Fruit fly (Drosophila melanogaster) whole organism, embryonic: Measurements from ENCODE around the gene DPCoAC.
A peak's percentile ranks its signal among the peaks of the same experiment; 100 is the strongest.

Experiments used
- B-H2 ChIP-seq: fragments of 200-800 bp; sonication (Bioruptor generic); optimal IDR thresholded peaks from 2 replicates; lab custom pipeline; 2018; ENCODE audit warnings: missing biosample characterization, mild to moderate bottlenecking, missing genetic modification characterization
- Bteb2 ChIP-seq: fragments of 200-800 bp; sonication (Bioruptor generic); optimal IDR thresholded peaks from 2 replicates; lab custom pipeline; 2016; ENCODE audit warnings: missing biosample characterization, missing genetic modification characterization
- CG12942 ChIP-seq: fragments of 200-800 bp; sonication (Bioruptor generic); optimal IDR thresholded peaks from 3 replicates; lab custom pipeline; 2016; ENCODE audit warnings: missing biosample characterization, missing genetic modification characterization
- CG15601 ChIP-seq: fragments of 200-800 bp; sonication (Bioruptor generic); optimal IDR thresholded peaks from 3 replicates; lab custom pipeline; 2019; ENCODE audit warnings: missing biosample characterization, mild to moderate bottlenecking, missing genetic modification characterization, moderate library complexity
- CG1602 ChIP-seq: fragments of 200-800 bp; sonication (Bioruptor generic); optimal IDR thresholded peaks from 3 replicates; lab custom pipeline; 2016; ENCODE audit warnings: missing biosample characterization, missing genetic modification characterization
- CG18764 ChIP-seq: fragments of 200-800 bp; sonication (Bioruptor generic); optimal IDR thresholded peaks from 3 replicates; lab custom pipeline; 2016; ENCODE audit warnings: missing biosample characterization, missing genetic modification characterization
- CG2199 ChIP-seq: fragments of 200-800 bp; sonication (Bioruptor generic); IDR thresholded peaks from 3 replicates; pipeline ENCODE4 v1.3.6; 2022; ENCODE audit warnings: missing biosample characterization, missing genetic modification characterization
- CG2712 ChIP-seq: fragments of 200-800 bp; optimal IDR thresholded peaks from 3 replicates; lab custom pipeline; 2019; ENCODE audit warnings: missing biosample characterization, mild to moderate bottlenecking, missing genetic modification characterization, moderate library complexity
- CG30431 ChIP-seq: fragments of 200-800 bp; sonication (Bioruptor generic); optimal IDR thresholded peaks from 2 replicates; lab custom pipeline; 2017; ENCODE audit warnings: missing biosample characterization, missing genetic modification characterization
- CG3163 ChIP-seq: fragments of 200-800 bp; sonication (Bioruptor generic); optimal IDR thresholded peaks from 3 replicates; lab custom pipeline; 2016; ENCODE audit warnings: missing biosample characterization, missing genetic modification characterization
- CG4282 ChIP-seq: fragments of 200-800 bp; sonication (Bioruptor generic); optimal IDR thresholded peaks from 2 replicates; lab custom pipeline; 2016; ENCODE audit warnings: missing biosample characterization, missing genetic modification characterization
- CG4854 ChIP-seq: fragments of 200-800 bp; sonication (Bioruptor generic); optimal IDR thresholded peaks from 2 replicates; lab custom pipeline; 2016; ENCODE audit warnings: missing biosample characterization, missing genetic modification characterization, inconsistent platforms
- CG5245 ChIP-seq: fragments of 200-800 bp; sonication (Bioruptor generic); optimal IDR thresholded peaks from 3 replicates; lab custom pipeline; 2016; ENCODE audit warnings: missing biosample characterization, missing genetic modification characterization
- CG7745 ChIP-seq: fragments of 200-800 bp; sonication (Bioruptor generic); optimal IDR thresholded peaks from 2 replicates; lab custom pipeline; 2018; ENCODE audit warnings: missing biosample characterization, mild to moderate bottlenecking, missing genetic modification characterization, moderate library complexity
- CG7987 ChIP-seq: fragments of 200-800 bp; sonication (Bioruptor generic); optimal IDR thresholded peaks from 2 replicates; lab custom pipeline; 2018; ENCODE audit warnings: missing biosample characterization, mild to moderate bottlenecking, missing genetic modification characterization, moderate library complexity
- CG8089 ChIP-seq: fragments of 200-800 bp; sonication (Bioruptor generic); optimal IDR thresholded peaks from 3 replicates; lab custom pipeline; 2016; ENCODE audit warnings: missing biosample characterization, missing genetic modification characterization
- CG8281 ChIP-seq: fragments of 200-800 bp; sonication (Bioruptor generic); optimal IDR thresholded peaks from 2 replicates; lab custom pipeline; 2018; ENCODE audit warnings: missing biosample characterization, mild to moderate bottlenecking, missing genetic modification characterization, moderate library complexity
- CG8924 ChIP-seq: fragments of 200-800 bp; optimal IDR thresholded peaks from 3 replicates; lab custom pipeline; 2019; ENCODE audit warnings: missing biosample characterization, mild to moderate bottlenecking, missing genetic modification characterization, moderate library complexity
- CG9727 ChIP-seq: fragments of 200-800 bp; sonication (Bioruptor generic); optimal IDR thresholded peaks from 3 replicates; lab custom pipeline; 2017; ENCODE audit warnings: missing biosample characterization, mild to moderate bottlenecking, missing genetic modification characterization
- D ChIP-seq, 2 experiments: fragments of 200-800 bp in 1 of 2; fragments of >200 bp in 1 of 2; sonication (Bioruptor generic) in 1 of 2; optimal IDR thresholded peaks; 2 replicates in 1 of 2; 3 replicates in 1 of 2; lab custom pipeline; 2017; ENCODE audit warnings: mild to moderate bottlenecking in 1 of 2, missing biosample characterization in 1 of 2, missing genetic modification characterization in 1 of 2, missing genetic modification reagents in 1 of 2
- HLH3B ChIP-seq: fragments of 200-800 bp; sonication (Bioruptor generic); IDR thresholded peaks from 2 replicates; pipeline ENCODE4 v1.3.6; 2022; ENCODE audit warnings: missing biosample characterization, missing genetic modification characterization
- Lim3 ChIP-seq: fragments of 200-800 bp; sonication (Bioruptor generic); IDR thresholded peaks from 2 replicates; pipeline ENCODE4 v1.3.6; 2022; ENCODE audit warnings: missing biosample characterization, missing genetic modification characterization
- MBD-R2 ChIP-seq: fragments of 200-800 bp; sonication (Bioruptor generic); IDR thresholded peaks from 2 replicates; pipeline ENCODE4 v1.3.6; 2022; ENCODE audit warnings: missing biosample characterization, missing genetic modification characterization
- Pdp1 ChIP-seq, 2 experiments: fragments of 200-800 bp; sonication (Bioruptor generic); optimal IDR thresholded peaks; 3 replicates each; lab custom pipeline; 2016; ENCODE audit warnings: missing biosample characterization in 2 of 2, missing genetic modification characterization in 2 of 2, mild to moderate bottlenecking in 1 of 2, moderate library complexity in 1 of 2
- TFAM ChIP-seq: fragments of 200-800 bp; sonication (Bioruptor generic); optimal IDR thresholded peaks from 2 replicates; lab custom pipeline; 2017; ENCODE audit warnings: missing biosample characterization, missing genetic modification characterization, inconsistent platforms
- Vsx1 ChIP-seq: fragments of 200-800 bp; sonication (Bioruptor generic); optimal IDR thresholded peaks from 2 replicates; lab custom pipeline; 2017; ENCODE audit warnings: missing biosample characterization, mild to moderate bottlenecking, missing genetic modification characterization, missing genetic modification reagents
- bcd ChIP-seq: fragments of 200-800 bp; sonication (Bioruptor generic); optimal IDR thresholded peaks from 2 replicates; lab custom pipeline; 2017; ENCODE audit warnings: missing biosample characterization, mild to moderate bottlenecking, missing genetic modification characterization
- bowl ChIP-seq: fragments of 200-800 bp; sonication (Bioruptor generic); IDR thresholded peaks from 2 replicates; pipeline ENCODE4 v1.3.6; 2022; ENCODE audit warnings: missing biosample characterization, missing genetic modification characterization
- ci ChIP-seq: fragments of 200-800 bp; sonication (Bioruptor generic); IDR thresholded peaks from 3 replicates; pipeline ENCODE4 v1.3.6; 2022; ENCODE audit warnings: missing biosample characterization, missing genetic modification characterization
- corto ChIP-seq: fragments of 200-800 bp; sonication (Bioruptor generic); optimal IDR thresholded peaks from 2 replicates; lab custom pipeline; 2016; ENCODE audit warnings: missing biosample characterization, mild to moderate bottlenecking, missing genetic modification characterization, moderate library complexity
- dimm ChIP-seq: fragments of 200-800 bp; sonication (Bioruptor generic); IDR thresholded peaks from 2 replicates; pipeline ENCODE4 v1.3.6; 2022; ENCODE audit warnings: missing biosample characterization, missing genetic modification characterization
- dmrt99B ChIP-seq: fragments of 200-800 bp; sonication (Bioruptor generic); optimal IDR thresholded peaks from 2 replicates; lab custom pipeline; 2018; ENCODE audit warnings: missing biosample characterization, mild to moderate bottlenecking, missing genetic modification characterization, moderate library complexity
- eve ChIP-seq, 2 experiments: fragments of >200 bp; optimal IDR thresholded peaks; 2 replicates each; lab custom pipeline; 2017; ENCODE audit warnings: missing biosample characterization in 2 of 2, missing genetic modification characterization in 2 of 2
- fd102C ChIP-seq: fragments of 200-800 bp; sonication (Bioruptor generic); optimal IDR thresholded peaks from 2 replicates; lab custom pipeline; 2018; ENCODE audit warnings: missing biosample characterization, mild to moderate bottlenecking, missing genetic modification characterization, moderate library complexity
- gcm2 ChIP-seq: fragments of 200-800 bp; sonication (Bioruptor generic); optimal IDR thresholded peaks from 2 replicates; lab custom pipeline; 2016; ENCODE audit warnings: missing biosample characterization, missing genetic modification characterization
- gsb-n ChIP-seq: fragments of 200-800 bp; sonication (Bioruptor generic); optimal IDR thresholded peaks from 3 replicates; lab custom pipeline; 2018; ENCODE audit warnings: missing biosample characterization, mild to moderate bottlenecking, missing genetic modification characterization
- jumu ChIP-seq: fragments of 200-800 bp; sonication (Bioruptor generic); optimal IDR thresholded peaks from 3 replicates; lab custom pipeline; 2016; ENCODE audit warnings: missing biosample characterization, missing genetic modification characterization
- lab ChIP-seq: fragments of 200-800 bp; sonication (Bioruptor generic); optimal IDR thresholded peaks from 3 replicates; lab custom pipeline; 2017; ENCODE audit warnings: missing biosample characterization, missing genetic modification characterization, mild to moderate bottlenecking, moderate library complexity, missing genetic modification reagents
- mam ChIP-seq: fragments of 200-800 bp; sonication (Bioruptor generic); optimal IDR thresholded peaks from 3 replicates; lab custom pipeline; 2016; ENCODE audit warnings: missing biosample characterization, missing genetic modification characterization
- nerfin-1 ChIP-seq: fragments of 200-800 bp; sonication (Bioruptor generic); optimal IDR thresholded peaks from 3 replicates; lab custom pipeline; 2019; ENCODE audit warnings: missing biosample characterization, mild to moderate bottlenecking, missing genetic modification characterization, moderate library complexity
- nmo ChIP-seq: fragments of 200-800 bp; sonication (Bioruptor generic); optimal IDR thresholded peaks from 2 replicates; lab custom pipeline; 2018; ENCODE audit warnings: missing biosample characterization, mild to moderate bottlenecking, missing genetic modification characterization, moderate library complexity
- pnt ChIP-seq: fragments of 200-800 bp; sonication (Bioruptor generic); optimal IDR thresholded peaks from 3 replicates; lab custom pipeline; 2016; ENCODE audit warnings: missing biosample characterization, missing genetic modification characterization
- ranshi ChIP-seq: fragments of 200-800 bp; sonication (Bioruptor generic); IDR thresholded peaks from 2 replicates; pipeline ENCODE4 v1.3.6; 2022; ENCODE audit warnings: missing biosample characterization, missing genetic modification characterization
- row ChIP-seq: fragments of 200-800 bp; sonication (Bioruptor generic); IDR thresholded peaks from 3 replicates; pipeline ENCODE4 v1.3.6; 2022; ENCODE audit warnings: missing biosample characterization, missing genetic modification characterization
- sc ChIP-seq, 3 experiments: fragments of >200 bp in 2 of 3; fragments of 200-800 bp in 1 of 3; sonication (Bioruptor generic) in 1 of 3; optimal IDR thresholded peaks; 2 replicates in 2 of 3; 3 replicates in 1 of 3; lab custom pipeline; 2017; ENCODE audit warnings: mild to moderate bottlenecking in 1 of 3, missing biosample characterization in 1 of 3, missing genetic modification characterization in 1 of 3, missing genetic modification reagents in 1 of 3
- sr ChIP-seq: fragments of 200-800 bp; sonication (Bioruptor generic); IDR thresholded peaks from 3 replicates; pipeline ENCODE4 v1.3.6; 2022; ENCODE audit warnings: missing biosample characterization, missing genetic modification characterization
- stc ChIP-seq: fragments of 200-800 bp; sonication (Bioruptor generic); IDR thresholded peaks from 2 replicates; pipeline ENCODE4 v1.3.6; 2022; ENCODE audit warnings: missing biosample characterization, missing genetic modification characterization
- zf30C ChIP-seq: fragments of 200-800 bp; sonication (Bioruptor generic); optimal IDR thresholded peaks from 3 replicates; lab custom pipeline; 2018; ENCODE audit warnings: missing biosample characterization, mild to moderate bottlenecking, missing genetic modification characterization

DPCoAC gene

DNA sequence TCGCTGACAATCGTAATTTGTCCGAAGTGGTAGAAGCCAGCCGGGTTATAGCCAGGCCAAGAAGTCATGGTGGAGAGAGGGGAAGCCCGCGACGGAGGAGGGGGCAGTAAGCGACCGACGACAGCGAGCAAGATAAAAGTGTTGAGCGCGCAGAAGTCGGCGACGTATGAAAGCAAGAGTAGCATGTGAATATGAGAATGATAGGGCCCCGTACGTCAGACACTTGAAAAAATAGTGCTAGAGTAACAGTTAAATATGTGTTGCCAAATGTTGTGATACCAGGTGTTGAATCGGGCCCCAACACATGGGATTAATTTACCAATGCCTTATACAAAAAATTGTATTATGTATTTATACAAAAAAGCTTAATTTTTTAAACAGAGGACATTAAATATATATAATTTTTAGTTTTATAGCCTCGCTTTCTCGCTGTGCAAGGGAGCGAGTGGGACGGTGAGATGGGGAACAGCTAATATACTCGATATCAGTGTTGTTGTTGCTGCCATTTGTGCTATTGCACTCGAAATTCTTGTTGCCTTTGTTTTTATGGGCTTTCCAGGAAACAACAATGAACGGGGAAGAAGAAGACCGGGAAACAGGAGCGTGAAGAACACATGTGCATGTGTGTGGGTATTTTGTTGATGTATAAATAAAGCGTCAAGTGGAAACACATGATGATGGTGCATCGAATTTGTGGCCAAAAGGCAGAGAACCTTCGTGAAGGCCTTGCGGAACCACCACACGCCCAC is 7.4 kb downstream of the DPCoAC start (continued):
- TF ChIP-seq CG15601 (tag; lab: Kevin White, UChicago): peak; percentile 78
- no peak for TF ChIP-seq sc (optimal IDR thresholded peaks at IDR 0.05; lab: Kevin White, UChicago)
- peak; percentile 84 for TF ChIP-seq sc (GFP tag; optimal IDR thresholded peaks at IDR 0.05; lab: Kevin White, UChicago)
- 0 out of 3 replicates have a peak, but pooled peaks have one; percentile 10 for TF ChIP-seq sr (GFP tag; lab: Robert Waterston, UW)
- peak; percentile 50 for TF ChIP-seq dimm (GFP tag; lab: Robert Waterston, UW)
- peak; percentile 71 for TF ChIP-seq gsb-n (tag; lab: Kevin White, UChicago)
- peak; percentile 27 for TF ChIP-seq pnt (GFP tag; lab: Kevin White, UChicago)
- TF ChIP-seq TFAM (GFP tag; lab: Kevin White, UChicago): peak; percentile 46
- TF ChIP-seq HLH3B (GFP tag; lab: Robert Waterston, UW): peak; percentile 86
- peak; percentile 65 for TF ChIP-seq CG8281 (tag; lab: Kevin White, UChicago)
- peak; percentile 81 for TF ChIP-seq ci (GFP tag; lab: Robert Waterston, UW)
- no peak for TF ChIP-seq CG3163 (GFP tag; lab: Kevin White, UChicago)
- peak; percentile 47 for TF ChIP-seq CG7987 (GFP tag; lab: Kevin White, UChicago)
- peak; percentile 45 for TF ChIP-seq CG4854 (GFP tag; lab: Kevin White, UChicago)
- TF ChIP-seq Vsx1 (GFP tag; lab: Kevin White, UChicago): peak; percentile 94
- no peak for TF ChIP-seq CG4282 (GFP tag; lab: Kevin White, UChicago)
- TF ChIP-seq gcm2 (GFP tag; lab: Kevin White, UChicago): peak; percentile 65
- peak; percentile 93 for TF ChIP-seq CG2712
- TF ChIP-seq stc (GFP tag; lab: Robert Waterston, UW): peak; percentile 77
- peak; percentile 86 for TF ChIP-seq CG9727
- peak; percentile 90 for TF ChIP-seq dmrt99B (tag; lab: Kevin White, UChicago)
- TF ChIP-seq row: peak; percentile 97
- no peak for TF ChIP-seq jumu (GFP tag; lab: Kevin White, UChicago)
- TF ChIP-seq B-H2: peak; percentile 74
- TF ChIP-seq lab (GFP tag; lab: Kevin White, UChicago): peak; percentile 92
- peak; percentile 88 for TF ChIP-seq bcd (GFP tag; lab: Kevin White, UChicago)
- TF ChIP-seq CG8924: peak; percentile 86
- no peak; the same call in 1 of the 2 replicates for TF ChIP-seq Lim3 (GFP tag; lab: Robert Waterston, UW)
- peak; percentile 84 for TF ChIP-seq ranshi (GFP tag; lab: Robert Waterston, UW)
- peak; percentile 81 for TF ChIP-seq CG1602 (GFP tag; lab: Kevin White, UChicago)
- TF ChIP-seq mam (GFP tag; lab: Kevin White, UChicago): peak; percentile 59
- peak; percentile 90 for TF ChIP-seq corto (GFP tag; lab: Kevin White, UChicago)
- TF ChIP-seq bowl (GFP tag; lab: Robert Waterston, UW): 0 out of 2 replicates have a peak, but pooled peaks have one; percentile 42
- peak; percentile 70 for TF ChIP-seq CG12942 (GFP tag; lab: Kevin White, UChicago)
- peak; percentile 97 for TF ChIP-seq zf30C (GFP tag; lab: Kevin White, UChicago)
- TF ChIP-seq CG18764 (GFP tag; lab: Kevin White, UChicago): peak; percentile 66
- TF ChIP-seq nerfin-1: peak; percentile 64
- TF ChIP-seq CG8089: no peak
- TF ChIP-seq CG5245 (GFP tag; lab: Kevin White, UChicago): peak; percentile 75
- TF ChIP-seq CG2199 (GFP tag; lab: Robert Waterston, UW): no peak; the same call in 2 of the 3 replicates
- TF ChIP-seq Pdp1 (GFP tag; optimal IDR thresholded peaks at IDR 0.05; lab: Kevin White, UChicago): peak in 1 of 2 experiments; percentile 63
- peak; percentile 90 for TF ChIP-seq nmo (GFP tag; lab: Kevin White, UChicago)
- TF ChIP-seq eve (GFP tag; optimal IDR thresholded peaks at IDR 0.05; lab: Kevin White, UChicago): peak in 1 of 2 experiments; percentile 94
- TF ChIP-seq CG7745 (tag; lab: Kevin White, UChicago): no peak
- TF ChIP-seq D (optimal IDR thresholded peaks at IDR 0.05; lab: Kevin White, UChicago): no peak
- peak; percentile 85 for TF ChIP-seq D (GFP tag; optimal IDR thresholded peaks at IDR 0.05; lab: Kevin White, UChicago)
- peak; percentile 80 for TF ChIP-seq CG30431
- TF ChIP-seq Bteb2: no peak
- TF ChIP-seq fd102C: no peak
- TF ChIP-seq MBD-R2 (GFP tag; lab: Robert Waterston, UW): peak; percentile 62
